Fruit fly (Drosophila melanogaster): ENCODE measurements around the gene GABPI.

DNA sequence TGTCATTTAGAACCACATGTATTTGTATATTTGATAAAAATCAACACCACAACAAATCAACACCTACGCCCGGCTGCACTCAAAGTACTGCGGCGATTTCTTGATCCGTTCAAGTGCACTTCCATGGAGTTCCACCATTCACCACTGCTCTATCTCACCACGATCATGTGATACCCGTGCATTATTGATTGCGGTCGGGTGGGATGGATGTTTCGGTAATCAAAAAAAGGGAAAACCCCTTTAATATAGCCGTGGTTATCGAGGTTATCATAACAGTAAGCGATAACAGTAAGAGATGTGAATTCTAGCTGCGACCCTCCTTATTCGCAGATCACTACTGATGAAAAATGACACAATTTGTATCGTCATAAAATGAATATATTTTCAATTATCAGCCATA is 12.1 kb upstream of the GABPI start, which contains the start of the genes CG17224 and CG17264:
- TF ChIP-seq h (optimal IDR thresholded peaks at IDR 0.05) = no peak
- no peak for TF ChIP-seq psq (optimal IDR thresholded peaks at IDR 0.05)
- no peak for TF ChIP-seq insv (optimal IDR thresholded peaks at IDR 0.05)
- no peak for TF ChIP-seq Sin3A (optimal IDR thresholded peaks at IDR 0.05)
- TF ChIP-seq ttk (optimal IDR thresholded peaks at IDR 0.05) = no peak
